Worm (Caenorhabditis elegans) whole organism, late embryonic: ENCODE results near the gene seb-3.

Source experiments
- Y22D7AL.16 ChIP-seq: sonication (generic microtip); optimal IDR thresholded peaks from 2 replicates; lab custom pipeline; 2016; ENCODE audit warnings: missing genetic modification characterization, missing compliant biosample characterization
- ama-1 ChIP-seq: fragments of 150-350 bp; optimal IDR thresholded peaks from 2 replicates; lab custom pipeline; 2014
- elt-2 ChIP-seq: sonication (generic microtip); optimal IDR thresholded peaks from 2 replicates; lab custom pipeline; 2016; ENCODE audit warnings: missing genetic modification reagents, missing genetic modification characterization, missing compliant biosample characterization
- fkh-10 ChIP-seq: fragments of 150-350 bp; optimal IDR thresholded peaks from 2 replicates; lab custom pipeline; 2014; ENCODE audit warnings: missing biosample characterization, missing genetic modification reagents, missing genetic modification characterization
- hlh-30 ChIP-seq: sonication (generic microtip); optimal IDR thresholded peaks from 2 replicates; lab custom pipeline; 2017; ENCODE audit warnings: antibody characterized with exemption, missing genetic modification characterization, missing compliant biosample characterization; ENCODE audit not compliant: insufficient read depth
- nfya-1 ChIP-seq: sonication (generic microtip); optimal IDR thresholded peaks from 2 replicates; lab custom pipeline; 2017; ENCODE audit warnings: missing genetic modification characterization, mild to moderate bottlenecking, missing compliant biosample characterization, antibody characterized with exemption, moderate library complexity
- pha-4 ChIP-seq: fragments of 150-350 bp; optimal IDR thresholded peaks from 2 replicates; lab custom pipeline; 2018; ENCODE audit warnings: missing biosample characterization, missing genetic modification reagents, missing genetic modification characterization
- sox-4 ChIP-seq: sonication (generic microtip); optimal IDR thresholded peaks from 2 replicates; lab custom pipeline; 2017; ENCODE audit warnings: mild to moderate bottlenecking, missing genetic modification characterization, inconsistent platforms, missing compliant biosample characterization
- tbx-2 ChIP-seq: sonication (generic microtip); optimal IDR thresholded peaks from 2 replicates; lab custom pipeline; 2016; ENCODE audit warnings: missing genetic modification characterization, missing compliant biosample characterization
- unc-55 ChIP-seq: sonication (generic microtip); optimal IDR thresholded peaks from 2 replicates; lab custom pipeline; 2017; ENCODE audit warnings: missing biosample characterization, missing genetic modification reagents, missing genetic modification characterization

DNA sequence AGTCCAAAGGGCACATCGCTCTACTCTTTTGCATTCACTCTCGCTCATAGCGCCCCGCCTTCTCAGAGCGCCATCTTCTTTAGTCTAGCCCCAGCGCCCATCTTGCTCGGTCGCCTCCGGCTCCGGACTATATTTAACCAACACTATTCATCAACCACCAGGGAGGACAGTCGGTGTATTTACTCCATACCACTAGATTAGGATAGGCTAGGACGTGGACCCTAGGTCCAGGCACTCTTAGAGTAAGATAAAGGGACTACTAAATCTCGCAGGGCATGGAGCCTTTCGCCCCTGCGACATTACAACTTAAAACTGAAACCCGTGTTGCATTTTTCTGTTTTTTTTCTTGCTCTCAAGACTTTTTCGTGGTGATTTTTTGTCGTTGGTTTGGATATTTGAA is 21.4 kb downstream of the seb-3 start:
- TF ChIP-seq nfya-1 (tag; lab: Kevin White, UChicago) (no peak), pha-4 (tag; lab: Kevin White, UChicago) (no peak), sox-4 (tag; lab: Kevin White, UChicago) (no peak), tbx-2 (no peak), unc-55 (GFP tag; lab: Kevin White, UChicago) (no peak), ama-1 (no peak), hlh-30 (tag; lab: Kevin White, UChicago) (no peak), Y22D7AL.16 (tag; lab: Kevin White, UChicago) (no peak), elt-2 (tag; lab: Kevin White, UChicago) (no peak), fkh-10 (GFP tag; lab: Kevin White, UChicago) (no peak)
